Worm (Caenorhabditis elegans): ENCODE results near the gene R04F11.2.
A peak's percentile ranks its signal among the peaks of the same experiment; 100 is the strongest.

Gene R04F11.2

ce11 chrV:12288577-12288976 lies 29.6 kb upstream of the R04F11.2 start, which contains the start of gene rskd-1:
TSS of gene rskd-1 (minus strand) at chrV:12288615.
- peak; percentile 27 for TF ChIP-seq C34F6.9 (tag; optimal IDR thresholded peaks at IDR 0.05)
- no peak for TF ChIP-seq ceh-82 (tag; optimal IDR thresholded peaks at IDR 0.05)
- no peak for TF ChIP-seq egl-27 (tag; optimal IDR thresholded peaks at IDR 0.05)
- TF ChIP-seq zag-1 (tag; optimal IDR thresholded peaks at IDR 0.05) = no peak
- TF ChIP-seq lsy-2 (tag; optimal IDR thresholded peaks at IDR 0.05) = peak in 1 of 2 experiments; percentile 35
- no peak for TF ChIP-seq peb-1 (tag; optimal IDR thresholded peaks at IDR 0.05)
- TF ChIP-seq skn-1 (tag; optimal IDR thresholded peaks at IDR 0.05) = no peak
- TF ChIP-seq unc-62 (GFP tag; optimal IDR thresholded peaks at IDR 0.05) = no peak
- no peak for TF ChIP-seq sma-9 (GFP tag; optimal IDR thresholded peaks at IDR 0.05)
- TF ChIP-seq sma-9 (tag; optimal IDR thresholded peaks at IDR 0.05) = no peak
- TF ChIP-seq nhr-25 (tag; optimal IDR thresholded peaks at IDR 0.05) = peak; percentile 53
- no peak for TF ChIP-seq nhr-129 (tag; optimal IDR thresholded peaks at IDR 0.05)
- TF ChIP-seq mab-5 (tag; optimal IDR thresholded peaks at IDR 0.05) = no peak
- TF ChIP-seq crh-2 (tag; optimal IDR thresholded peaks at IDR 0.05) = peak; percentile 35
- no peak for TF ChIP-seq nhr-77 (tag; optimal IDR thresholded peaks at IDR 0.05)
- TF ChIP-seq ceh-16 (tag; optimal IDR thresholded peaks at IDR 0.05) = no peak
- TF ChIP-seq ZK546.5 (tag; optimal IDR thresholded peaks at IDR 0.05) = no peak
- no peak for TF ChIP-seq nhr-10 (tag; optimal IDR thresholded peaks at IDR 0.05)
- TF ChIP-seq R02D3.7 (tag; optimal IDR thresholded peaks at IDR 0.05) = no peak
- TF ChIP-seq sma-3 (GFP tag; optimal IDR thresholded peaks at IDR 0.05) = no peak
- TF ChIP-seq alr-1 (tag; optimal IDR thresholded peaks at IDR 0.05) = no peak
- TF ChIP-seq ztf-4 (tag; optimal IDR thresholded peaks at IDR 0.05) = no peak
- no peak for TF ChIP-seq nhr-237 (tag; optimal IDR thresholded peaks at IDR 0.05)
- peak; percentile 10 for TF ChIP-seq lin-13 (GFP tag; optimal IDR thresholded peaks at IDR 0.05)
- no peak for TF ChIP-seq nhr-21 (tag; optimal IDR thresholded peaks at IDR 0.05)
- peak; percentile 2 for TF ChIP-seq fos-1 (tag; optimal IDR thresholded peaks at IDR 0.05)
- TF ChIP-seq nhr-12 (tag; optimal IDR thresholded peaks at IDR 0.05) = no peak
- TF ChIP-seq lin-39 (tag; optimal IDR thresholded peaks at IDR 0.05) = no peak
- no peak for TF ChIP-seq mbf-1 (tag; optimal IDR thresholded peaks at IDR 0.05)

ce11 chrV:12291587-12291986 lies 26.6 kb upstream of the R04F11.2 start, which contains the start of the genes srpa-68 and srh-16:
TSS of gene srpa-68 (minus strand) at chrV:12291658.
TSS of gene srh-16 (plus strand) at chrV:12291861.
- peak; percentile 81 for TF ChIP-seq lin-13 (GFP tag; optimal IDR thresholded peaks at IDR 0.05)
- peak; percentile 53 for TF ChIP-seq ceh-82 (tag; optimal IDR thresholded peaks at IDR 0.05)
- TF ChIP-seq snpc-4 (tag; optimal IDR thresholded peaks at IDR 0.05) = peak; percentile 74
- TF ChIP-seq mab-5 (tag; optimal IDR thresholded peaks at IDR 0.05) = peak; percentile 93
- peak; percentile 70 for TF ChIP-seq nhr-10 (tag; optimal IDR thresholded peaks at IDR 0.05)
- TF ChIP-seq unc-39 (tag; optimal IDR thresholded peaks at IDR 0.05) = no peak
- no peak for TF ChIP-seq elt-1 (tag; optimal IDR thresholded peaks at IDR 0.05)
- TF ChIP-seq nhr-77 (tag; optimal IDR thresholded peaks at IDR 0.05) = no peak
- peak; percentile 90 to 95 for TF ChIP-seq lsy-2 (tag; optimal IDR thresholded peaks at IDR 0.05)
- TF ChIP-seq egl-27 (tag; optimal IDR thresholded peaks at IDR 0.05) = peak; percentile 65
- TF ChIP-seq unc-55 (GFP tag; optimal IDR thresholded peaks at IDR 0.05) = peak; percentile 95
- peak; percentile 88 for TF ChIP-seq nhr-25 (tag; optimal IDR thresholded peaks at IDR 0.05)
- TF ChIP-seq aly-2 (tag; optimal IDR thresholded peaks at IDR 0.05) = no peak
- TF ChIP-seq alr-1 (tag; optimal IDR thresholded peaks at IDR 0.05) = no peak
- TF ChIP-seq C34F6.9 (tag; optimal IDR thresholded peaks at IDR 0.05) = peak; percentile 91
- TF ChIP-seq skn-1 (tag; optimal IDR thresholded peaks at IDR 0.05) = no peak
- no peak for TF ChIP-seq mdl-1 (tag; optimal IDR thresholded peaks at IDR 0.05)
- no peak for TF ChIP-seq lin-39 (tag; optimal IDR thresholded peaks at IDR 0.05)
- TF ChIP-seq elt-3 (tag; optimal IDR thresholded peaks at IDR 0.05) = no peak
- peak; percentile 37 for TF ChIP-seq zag-1 (tag; optimal IDR thresholded peaks at IDR 0.05)
- peak; percentile 83 for TF ChIP-seq sem-4 (tag; optimal IDR thresholded peaks at IDR 0.05)
- TF ChIP-seq gmeb-1 (tag; optimal IDR thresholded peaks at IDR 0.05) = peak; percentile 99
- peak; percentile 95 for TF ChIP-seq sma-9 (GFP tag; optimal IDR thresholded peaks at IDR 0.05)
- TF ChIP-seq sma-9 (tag; optimal IDR thresholded peaks at IDR 0.05) = no peak
- TF ChIP-seq ztf-4 (tag; optimal IDR thresholded peaks at IDR 0.05) = peak; percentile 61
- TF ChIP-seq nhr-129 (tag; optimal IDR thresholded peaks at IDR 0.05) = peak; percentile 56
- TF ChIP-seq nhr-237 (tag; optimal IDR thresholded peaks at IDR 0.05) = peak; percentile 56
- TF ChIP-seq mbf-1 (tag; optimal IDR thresholded peaks at IDR 0.05) = no peak
- TF ChIP-seq nhr-12 (tag; optimal IDR thresholded peaks at IDR 0.05) = no peak
- TF ChIP-seq Y55F3AM.14 (GFP tag; optimal IDR thresholded peaks at IDR 0.05) = peak; percentile 22
- no peak for TF ChIP-seq nhr-23 (tag; optimal IDR thresholded peaks at IDR 0.05)
- peak; percentile 45 for TF ChIP-seq dmd-4 (tag; optimal IDR thresholded peaks at IDR 0.05)
- peak; percentile 43 for TF ChIP-seq unc-62 (GFP tag; optimal IDR thresholded peaks at IDR 0.05)
- peak; percentile 81 for TF ChIP-seq lin-11 (tag; optimal IDR thresholded peaks at IDR 0.05)
- TF ChIP-seq nhr-21 (tag; optimal IDR thresholded peaks at IDR 0.05) = peak; percentile 79
- TF ChIP-seq sma-3 (GFP tag; optimal IDR thresholded peaks at IDR 0.05) = peak; percentile 90
- peak; percentile 69 for TF ChIP-seq fos-1 (tag; optimal IDR thresholded peaks at IDR 0.05)
- TF ChIP-seq nhr-11 (tag; optimal IDR thresholded peaks at IDR 0.05) = no peak
- peak; percentile 26 for TF ChIP-seq ZK546.5 (tag; optimal IDR thresholded peaks at IDR 0.05)
- TF ChIP-seq ama-1 (optimal IDR thresholded peaks at IDR 0.05) = peak; percentile 41
- TF ChIP-seq nhr-6 (tag; optimal IDR thresholded peaks at IDR 0.05) = no peak
- TF ChIP-seq F13H6.1 (tag; optimal IDR thresholded peaks at IDR 0.05) = peak; percentile 88
- TF ChIP-seq blmp-1 (tag; optimal IDR thresholded peaks at IDR 0.05; ENCODE audit: insufficient read depth) = peak; percentile 47
- no peak for TF ChIP-seq ztf-1 (GFP tag; conservative IDR thresholded peaks at IDR 0.05)
- peak; percentile 91 for TF ChIP-seq crh-2 (tag; optimal IDR thresholded peaks at IDR 0.05)
- TF ChIP-seq ceh-16 (tag; optimal IDR thresholded peaks at IDR 0.05) = peak; percentile 75
- peak; percentile 77 for TF ChIP-seq R02D3.7 (tag; optimal IDR thresholded peaks at IDR 0.05)
- TF ChIP-seq ztf-11 (tag; optimal IDR thresholded peaks at IDR 0.05) = no peak

All from whole organism, L2 larva.